Worm (Caenorhabditis elegans): ENCODE data around the gene fbxa-36.

DNA sequence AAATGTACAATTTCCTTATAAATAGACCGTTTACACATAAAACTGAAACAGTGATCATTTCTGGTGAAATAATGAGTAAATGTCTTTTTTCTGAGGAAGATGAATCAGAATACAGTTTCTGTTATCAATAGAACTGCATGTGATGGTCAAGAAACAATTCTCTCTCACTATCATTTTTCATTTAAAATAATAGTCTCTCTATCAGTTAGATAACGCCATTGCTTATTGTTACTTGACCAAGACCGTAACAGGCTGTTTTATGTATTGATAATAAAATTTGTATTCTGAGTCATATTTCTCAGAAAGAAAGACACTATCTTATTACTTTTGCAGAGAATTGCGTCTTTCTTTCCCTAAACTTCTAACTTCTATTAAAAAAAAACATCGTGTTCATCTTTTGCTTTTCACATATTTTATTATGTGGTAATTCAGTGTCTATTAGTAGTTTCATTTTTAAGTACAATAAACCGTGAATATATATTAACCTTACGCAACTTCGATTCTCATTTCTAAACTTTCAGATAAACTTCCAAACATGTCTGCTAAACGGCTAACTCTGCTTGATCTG, 2.2 kb upstream of the fbxa-36 start, which contains the start of gene fbxa-35:
- TF ChIP-seq lin-39 (tag; optimal IDR thresholded peaks at IDR 0.05) (no peak), elt-1 (tag; optimal IDR thresholded peaks at IDR 0.05) (no peak), zag-1 (tag; optimal IDR thresholded peaks at IDR 0.05) (no peak), nhr-28 (tag; optimal IDR thresholded peaks at IDR 0.05) (no peak), mdl-1 (tag; optimal IDR thresholded peaks at IDR 0.05) (no peak), nfya-1 (tag; optimal IDR thresholded peaks at IDR 0.05; ENCODE audit: insufficient read depth) (no peak), nhr-11 (tag; optimal IDR thresholded peaks at IDR 0.05) (no peak), nhr-76 (tag; optimal IDR thresholded peaks at IDR 0.05) (no peak), fkh-2 (tag; optimal IDR thresholded peaks at IDR 0.05) (no peak)

Data from whole organism, L3 larva.